Worm (Caenorhabditis elegans) whole organism, L1 larva: ENCODE measurements around the gene F54C9.3.
A peak's percentile ranks its signal among the peaks of the same experiment; 100 is the strongest.

Source experiments
- C04F5.9 ChIP-seq: sonication (generic microtip); optimal IDR thresholded peaks from 2 replicates; lab custom pipeline; 2016; ENCODE audit warnings: missing genetic modification characterization, missing compliant biosample characterization
- C16A3.4 ChIP-seq: fragments of 150-350 bp; optimal IDR thresholded peaks from 2 replicates; lab custom pipeline; 2014; ENCODE audit warnings: missing biosample characterization, missing genetic modification characterization
- C34B4.2 ChIP-seq: sonication (generic microtip); optimal IDR thresholded peaks from 2 replicates; lab custom pipeline; 2017; ENCODE audit warnings: mild to moderate bottlenecking, missing genetic modification characterization, missing compliant biosample characterization
- F16B12.6 ChIP-seq: fragments of 150-350 bp; optimal IDR thresholded peaks from 2 replicates; lab custom pipeline; 2014; ENCODE audit warnings: missing biosample characterization, missing genetic modification characterization
- Y116A8C.19 ChIP-seq: sonication (generic microtip); optimal IDR thresholded peaks from 2 replicates; lab custom pipeline; 2016; ENCODE audit warnings: missing compliant biosample characterization, missing genetic modification characterization, borderline replicate concordance
- aly-2 ChIP-seq: fragments of 150-350 bp; optimal IDR thresholded peaks from 2 replicates; lab custom pipeline; 2014; ENCODE audit warnings: missing biosample characterization, missing genetic modification characterization
- ceh-63 ChIP-seq: fragments of 200-800 bp; sonication (Bioruptor generic); optimal IDR thresholded peaks from 2 replicates; lab custom pipeline; 2018; ENCODE audit warnings: mild to moderate bottlenecking, missing genetic modification characterization, missing compliant biosample characterization
- ceh-88 ChIP-seq: fragments of 200-800 bp; sonication (Bioruptor generic); IDR thresholded peaks from 2 replicates; pipeline ENCODE4 v1.3.6; 2022; ENCODE audit warnings: missing genetic modification characterization, missing compliant biosample characterization
- ceh-90 ChIP-seq: sonication (generic microtip); optimal IDR thresholded peaks from 2 replicates; lab custom pipeline; 2016; ENCODE audit warnings: missing genetic modification characterization, missing compliant biosample characterization
- dpl-1 ChIP-seq, 3 experiments: fragments of 150-350 bp in 2 of 3; sonication (generic microtip) in 1 of 3; optimal IDR thresholded peaks; 2 replicates each; lab custom pipeline; 2014 to 2017; ENCODE audit warnings: missing biosample characterization in 3 of 3, missing genetic modification characterization in 3 of 3, missing genetic modification reagents in 3 of 3
- dsc-1 ChIP-seq: sonication (generic microtip); optimal IDR thresholded peaks from 2 replicates; lab custom pipeline; 2016; ENCODE audit warnings: mild to moderate bottlenecking, missing genetic modification characterization, missing compliant biosample characterization
- egl-27 ChIP-seq, 2 experiments: fragments of 150-350 bp in 1 of 2; sonication (generic microtip); optimal IDR thresholded peaks; 3 replicates each; lab custom pipeline; 2017 to 2018; ENCODE audit warnings: missing biosample characterization in 2 of 2, missing genetic modification characterization in 2 of 2, missing genetic modification reagents in 2 of 2
- elt-2 ChIP-seq: sonication (generic microtip); optimal IDR thresholded peaks from 2 replicates; lab custom pipeline; 2016; ENCODE audit warnings: missing genetic modification characterization, mild to moderate bottlenecking, inconsistent platforms, missing compliant biosample characterization, missing genetic modification reagents
- ets-5 ChIP-seq: fragments of 200-800 bp; sonication (Bioruptor generic); IDR thresholded peaks from 2 replicates; pipeline ENCODE4 v1.3.6; 2022; ENCODE audit warnings: missing genetic modification characterization, missing compliant biosample characterization
- fkh-4 ChIP-seq: sonication (generic microtip); optimal IDR thresholded peaks from 2 replicates; lab custom pipeline; 2016; ENCODE audit warnings: missing compliant biosample characterization, missing genetic modification characterization, borderline replicate concordance
- hlh-17 ChIP-seq: fragments of 200-800 bp; sonication (Bioruptor generic); optimal IDR thresholded peaks from 2 replicates; lab custom pipeline; 2018; ENCODE audit warnings: missing genetic modification characterization, mild to moderate bottlenecking, missing compliant biosample characterization, moderate library complexity, borderline replicate concordance
- hlh-4 ChIP-seq: sonication (generic microtip); optimal IDR thresholded peaks from 2 replicates; lab custom pipeline; 2016; ENCODE audit warnings: mild to moderate bottlenecking, missing genetic modification characterization, missing compliant biosample characterization
- hpl-2 ChIP-seq: fragments of 150-350 bp; optimal IDR thresholded peaks from 2 replicates; lab custom pipeline; 2014; ENCODE audit warnings: missing biosample characterization, missing genetic modification reagents, missing genetic modification characterization
- isw-1 ChIP-seq: fragments of 200-800 bp; sonication (Bioruptor generic); IDR thresholded peaks from 2 replicates; pipeline ENCODE4 v1.3.6; 2022; ENCODE audit warnings: missing genetic modification characterization, missing compliant biosample characterization
- lin-14 ChIP-seq: fragments of 200-800 bp; sonication (Bioruptor generic); optimal IDR thresholded peaks from 2 replicates; lab custom pipeline; 2018; ENCODE audit warnings: mild to moderate bottlenecking, missing genetic modification characterization, moderate library complexity, missing compliant biosample characterization
- lin-35 ChIP-seq, 2 experiments: fragments of 150-350 bp; optimal IDR thresholded peaks; 2 replicates each; lab custom pipeline; 2014; ENCODE audit warnings: missing biosample characterization in 2 of 2, missing genetic modification characterization in 2 of 2, missing genetic modification reagents in 2 of 2
- lir-3 ChIP-seq: sonication (generic microtip); optimal IDR thresholded peaks from 2 replicates; lab custom pipeline; 2016; ENCODE audit warnings: mild to moderate bottlenecking, missing genetic modification characterization, moderate library complexity, missing compliant biosample characterization; ENCODE audit not compliant: poor library complexity
- mep-1 ChIP-seq: fragments of 150-350 bp; optimal IDR thresholded peaks from 2 replicates; lab custom pipeline; 2014; ENCODE audit warnings: missing biosample characterization, missing genetic modification characterization
- nhr-12 ChIP-seq: sonication (generic microtip); optimal IDR thresholded peaks from 2 replicates; lab custom pipeline; 2017; ENCODE audit warnings: missing biosample characterization, missing genetic modification characterization
- nhr-19 ChIP-seq: fragments of 200-800 bp; sonication (Bioruptor generic); conservative IDR thresholded peaks from 2 replicates; pipeline ENCODE4 v1.3.6; 2022; ENCODE audit warnings: missing genetic modification characterization, missing compliant biosample characterization
- nhr-20 ChIP-seq: sonication (generic microtip); optimal IDR thresholded peaks from 2 replicates; lab custom pipeline; 2016; ENCODE audit warnings: mild to moderate bottlenecking, missing genetic modification characterization, missing compliant biosample characterization
- nhr-237 ChIP-seq: fragments of 150-350 bp; optimal IDR thresholded peaks from 2 replicates; lab custom pipeline; 2014; ENCODE audit warnings: missing biosample characterization, missing genetic modification characterization
- nhr-28 ChIP-seq: fragments of 150-350 bp; optimal IDR thresholded peaks from 2 replicates; lab custom pipeline; 2014; ENCODE audit warnings: missing biosample characterization, missing genetic modification characterization
- nhr-47 ChIP-seq: sonication (generic microtip); optimal IDR thresholded peaks from 2 replicates; lab custom pipeline; 2016; ENCODE audit warnings: mild to moderate bottlenecking, missing genetic modification characterization, moderate library complexity, missing compliant biosample characterization
- nhr-76 ChIP-seq: sonication (generic microtip); optimal IDR thresholded peaks from 2 replicates; lab custom pipeline; 2017; ENCODE audit warnings: missing biosample characterization, missing genetic modification characterization
- nhr-77 ChIP-seq: fragments of 150-350 bp; optimal IDR thresholded peaks from 2 replicates; lab custom pipeline; 2014; ENCODE audit warnings: missing biosample characterization, missing genetic modification characterization
- nhr-85 ChIP-seq: sonication (generic microtip); peaks from one replicate; lab custom pipeline; 2016; ENCODE audit warnings: missing genetic modification characterization, inconsistent platforms, missing compliant biosample characterization
- nhr-90 ChIP-seq: sonication (generic microtip); optimal IDR thresholded peaks from 2 replicates; lab custom pipeline; 2016; ENCODE audit warnings: mild to moderate bottlenecking, missing genetic modification characterization, missing compliant biosample characterization; ENCODE audit not compliant: poor library complexity
- pag-3 ChIP-seq: sonication (generic microtip); optimal IDR thresholded peaks from 2 replicates; lab custom pipeline; 2017; ENCODE audit warnings: missing genetic modification characterization, mild to moderate bottlenecking, missing compliant biosample characterization, antibody characterized with exemption, borderline replicate concordance; ENCODE audit not compliant: insufficient read depth
- pax-3 ChIP-seq: fragments of 200-800 bp; sonication (Bioruptor generic); optimal IDR thresholded peaks from 2 replicates; lab custom pipeline; 2018; ENCODE audit warnings: mild to moderate bottlenecking, missing genetic modification characterization, moderate library complexity, missing compliant biosample characterization
- rnt-1 ChIP-seq: sonication (generic microtip); optimal IDR thresholded peaks from 2 replicates; lab custom pipeline; 2016; ENCODE audit warnings: mild to moderate bottlenecking, missing genetic modification characterization, moderate library complexity, missing compliant biosample characterization
- skn-1 ChIP-seq: fragments of 150-350 bp; optimal IDR thresholded peaks from 2 replicates; lab custom pipeline; 2014; ENCODE audit warnings: missing biosample characterization, missing genetic modification characterization
- snpc-4 ChIP-seq: fragments of 150-350 bp; optimal IDR thresholded peaks from 2 replicates; lab custom pipeline; 2014; ENCODE audit warnings: missing biosample characterization, missing genetic modification characterization
- snu-23 ChIP-seq: sonication (generic microtip); optimal IDR thresholded peaks from 2 replicates; lab custom pipeline; 2016; ENCODE audit warnings: missing genetic modification characterization, missing compliant biosample characterization
- sox-4 ChIP-seq: sonication (generic microtip); optimal IDR thresholded peaks from 2 replicates; lab custom pipeline; 2016; ENCODE audit warnings: missing genetic modification characterization, missing compliant biosample characterization
- sup-37 ChIP-seq: fragments of 200-800 bp; sonication (Bioruptor generic); optimal IDR thresholded peaks from 2 replicates; lab custom pipeline; 2018; ENCODE audit warnings: mild to moderate bottlenecking, missing genetic modification characterization, missing compliant biosample characterization
- tlp-1 ChIP-seq: fragments of 150-350 bp; optimal IDR thresholded peaks from 2 replicates; lab custom pipeline; 2014; ENCODE audit warnings: missing biosample characterization, missing genetic modification characterization
- unc-30 ChIP-seq: sonication (generic microtip); optimal IDR thresholded peaks from 2 replicates; lab custom pipeline; 2017; ENCODE audit warnings: missing biosample characterization, missing genetic modification characterization
- unc-62 ChIP-seq: fragments of 150-350 bp; optimal IDR thresholded peaks from 2 replicates; lab custom pipeline; 2014; ENCODE audit warnings: missing biosample characterization, missing genetic modification reagents, missing genetic modification characterization
- vab-15 ChIP-seq: sonication (generic microtip); optimal IDR thresholded peaks from 2 replicates; lab custom pipeline; 2017; ENCODE audit warnings: missing genotype, mild to moderate bottlenecking, missing genetic modification characterization, missing compliant biosample characterization
- zag-1 ChIP-seq: fragments of 150-350 bp; optimal IDR thresholded peaks from 2 replicates; lab custom pipeline; 2014; ENCODE audit warnings: missing biosample characterization, missing genetic modification characterization
- zip-4 ChIP-seq: fragments of 200-800 bp; sonication (Bioruptor generic); optimal IDR thresholded peaks from 2 replicates; lab custom pipeline; 2018; ENCODE audit warnings: mild to moderate bottlenecking, missing genetic modification characterization, moderate library complexity, missing compliant biosample characterization
- ztf-11 ChIP-seq, 2 experiments: sonication (generic microtip); optimal IDR thresholded peaks; 2 replicates each; lab custom pipeline; 2016 to 2017; ENCODE audit warnings: missing genetic modification characterization in 2 of 2, missing biosample characterization in 1 of 2, missing compliant biosample characterization in 1 of 2

F54C9.3 gene

ce11 chrII:8566039-8566438 lies 617 bp downstream of the F54C9.3 start, which contains the start of gene stc-1 (continued):
- no peak for TF ChIP-seq nhr-28 (tag; lab: Kevin White, UChicago)
- TF ChIP-seq nhr-237 (tag; lab: Kevin White, UChicago) = no peak
- TF ChIP-seq aly-2 (tag; lab: Kevin White, UChicago) = no peak
- TF ChIP-seq C04F5.9 (tag; lab: Kevin White, UChicago) = no peak
- TF ChIP-seq nhr-12 (tag; lab: Kevin White, UChicago) = no peak
- TF ChIP-seq ceh-88 (GFP tag; lab: Robert Waterston, UW) = no peak
- no peak for TF ChIP-seq pax-3 (tag; lab: Kevin White, UChicago)
- TF ChIP-seq lin-35 (GFP tag; optimal IDR thresholded peaks at IDR 0.05; lab: Kevin White, UChicago) = peak; percentile 67 to 94
- TF ChIP-seq sup-37 (GFP tag; lab: Kevin White, UChicago) = no peak
- no peak for TF ChIP-seq lin-14 (GFP tag; lab: Kevin White, UChicago)
- TF ChIP-seq egl-27 (tag; optimal IDR thresholded peaks at IDR 0.05; lab: Kevin White, UChicago) = no peak
- TF ChIP-seq mep-1 = no peak
- no peak for TF ChIP-seq ztf-11 (tag; optimal IDR thresholded peaks at IDR 0.05; lab: Kevin White, UChicago)
- TF ChIP-seq hlh-17 (GFP tag; lab: Kevin White, UChicago) = no peak
- no peak for TF ChIP-seq lir-3 (tag; lab: Kevin White, UChicago)
- TF ChIP-seq nhr-85 (tag; lab: Kevin White, UChicago) = peak; percentile 35
- peak; percentile 7 for TF ChIP-seq nhr-90
- TF ChIP-seq elt-2 (tag; lab: Kevin White, UChicago) = peak; percentile 30
- no peak for TF ChIP-seq nhr-77
- TF ChIP-seq tlp-1 = no peak
- peak; percentile 30 for TF ChIP-seq skn-1 (tag; lab: Kevin White, UChicago)
- no peak for TF ChIP-seq zag-1
- no peak for TF ChIP-seq C16A3.4 (tag; lab: Kevin White, UChicago)
- no peak for TF ChIP-seq dsc-1 (tag; lab: Kevin White, UChicago)
- no peak for TF ChIP-seq ceh-63
- peak; percentile 65 to 86 (median 79) for TF ChIP-seq dpl-1 (GFP tag; optimal IDR thresholded peaks at IDR 0.05; lab: Kevin White, UChicago)
- TF ChIP-seq hlh-4 (tag; lab: Kevin White, UChicago) = no peak
- TF ChIP-seq Y116A8C.19 (tag; lab: Kevin White, UChicago) = no peak
- no peak for TF ChIP-seq nhr-76 (tag; lab: Kevin White, UChicago)
- no peak for TF ChIP-seq nhr-19 (GFP tag; lab: Robert Waterston, UW)

- TF ChIP-seq snu-23 (no peak), ceh-90 (tag; lab: Kevin White, UChicago) (no peak), unc-62 (no peak), nhr-20 (tag; lab: Kevin White, UChicago) (no peak), ztf-11 (tag; optimal IDR thresholded peaks at IDR 0.05; lab: Kevin White, UChicago) (no peak), nhr-237 (tag; lab: Kevin White, UChicago) (no peak), nhr-85 (tag; lab: Kevin White, UChicago) (peak; percentile 25)
- TF ChIP-seq, all 84 proteins: peak for 1
Measured at ce11 chrII:8562002-8562401, 4.7 kb downstream of the F54C9.3 start, which contains the start of gene F54C9.14. TSS of gene F54C9.14 (plus strand) at chrII:8562302.

ce11 chrII:8561227-8561626 lies 5.4 kb downstream of the F54C9.3 start, which contains the start of gene iff-2:
TSS of gene iff-2 (minus strand) at chrII:8561367.
- TF ChIP-seq nhr-85 (tag; lab: Kevin White, UChicago) (peak; percentile 100), rnt-1 (tag; lab: Kevin White, UChicago) (peak; percentile 98), isw-1 (GFP tag; lab: Robert Waterston, UW) (peak; percentile 99), fkh-4 (tag; lab: Kevin White, UChicago) (peak; percentile 71), ztf-11 (tag; optimal IDR thresholded peaks at IDR 0.05; lab: Kevin White, UChicago) (peak in 1 of 2 experiments; percentile 96), F16B12.6 (tag; lab: Kevin White, UChicago) (peak; percentile 85), snpc-4 (tag; lab: Kevin White, UChicago) (peak; percentile 90), C34B4.2 (tag; lab: Kevin White, UChicago) (peak; percentile 65), mep-1 (peak; percentile 99), C04F5.9 (tag; lab: Kevin White, UChicago) (peak; percentile 98), nhr-237 (tag; lab: Kevin White, UChicago) (peak; percentile 99), ets-5 (0 out of 2 replicates have a peak, but pooled peaks have one; percentile 14), elt-2 (tag; lab: Kevin White, UChicago) (peak; percentile 94), nhr-28 (tag; lab: Kevin White, UChicago) (no peak), hpl-2 (GFP tag; lab: Kevin White, UChicago) (peak; percentile 99), sox-4 (tag; lab: Kevin White, UChicago) (peak; percentile 95), zip-4 (peak; percentile 91), pag-3 (tag; lab: Kevin White, UChicago) (peak; percentile 69), unc-30 (tag; lab: Kevin White, UChicago) (no peak), vab-15 (peak; percentile 99), sup-37 (GFP tag; lab: Kevin White, UChicago) (peak; percentile 94), nhr-47 (tag; lab: Kevin White, UChicago) (peak; percentile 99)
